Worm (Caenorhabditis elegans) whole organism, late embryonic: Measurements from ENCODE around the gene M117.1.

Experiments
- F13H6.1 ChIP-seq: sonication (generic microtip); optimal IDR thresholded peaks from 2 replicates; lab custom pipeline; 2016; ENCODE audit warnings: missing genetic modification characterization, missing compliant biosample characterization
- ceh-2 ChIP-seq: sonication (generic microtip); optimal IDR thresholded peaks from 2 replicates; lab custom pipeline; 2016; ENCODE audit warnings: missing genotype, missing genetic modification characterization, missing compliant biosample characterization
- ceh-45 ChIP-seq: fragments of 200-800 bp; sonication (Bioruptor generic); IDR thresholded peaks from 2 replicates; pipeline ENCODE4 v1.3.6; 2022; ENCODE audit warnings: missing genetic modification reagents, missing genetic modification characterization, missing compliant biosample characterization
- ceh-6 ChIP-seq: fragments of 200-800 bp; sonication (Bioruptor generic); optimal IDR thresholded peaks from 2 replicates; lab custom pipeline; 2018; ENCODE audit warnings: mild to moderate bottlenecking, missing genetic modification characterization, missing compliant biosample characterization
- eyg-1 ChIP-seq: sonication (generic microtip); optimal IDR thresholded peaks from 2 replicates; lab custom pipeline; 2016; ENCODE audit warnings: missing genotype, missing genetic modification characterization, missing compliant biosample characterization
- fkh-10 ChIP-seq: fragments of 150-350 bp; optimal IDR thresholded peaks from 2 replicates; lab custom pipeline; 2014; ENCODE audit warnings: missing biosample characterization, missing genetic modification reagents, missing genetic modification characterization
- lin-11 ChIP-seq: fragments of 200-800 bp; sonication (Bioruptor generic); optimal IDR thresholded peaks from 2 replicates; lab custom pipeline; 2018; ENCODE audit warnings: mild to moderate bottlenecking, missing genetic modification characterization, missing compliant biosample characterization
- nhr-11 ChIP-seq: fragments of 150-350 bp; optimal IDR thresholded peaks from 2 replicates; lab custom pipeline; 2014; ENCODE audit warnings: missing biosample characterization, missing genetic modification characterization
- sox-4 ChIP-seq: sonication (generic microtip); optimal IDR thresholded peaks from 2 replicates; lab custom pipeline; 2017; ENCODE audit warnings: mild to moderate bottlenecking, missing genetic modification characterization, inconsistent platforms, missing compliant biosample characterization
- ttx-3 ChIP-seq: sonication (generic microtip); optimal IDR thresholded peaks from 2 replicates; lab custom pipeline; 2016; ENCODE audit warnings: missing genetic modification reagents, missing genetic modification characterization, missing compliant biosample characterization

DNA sequence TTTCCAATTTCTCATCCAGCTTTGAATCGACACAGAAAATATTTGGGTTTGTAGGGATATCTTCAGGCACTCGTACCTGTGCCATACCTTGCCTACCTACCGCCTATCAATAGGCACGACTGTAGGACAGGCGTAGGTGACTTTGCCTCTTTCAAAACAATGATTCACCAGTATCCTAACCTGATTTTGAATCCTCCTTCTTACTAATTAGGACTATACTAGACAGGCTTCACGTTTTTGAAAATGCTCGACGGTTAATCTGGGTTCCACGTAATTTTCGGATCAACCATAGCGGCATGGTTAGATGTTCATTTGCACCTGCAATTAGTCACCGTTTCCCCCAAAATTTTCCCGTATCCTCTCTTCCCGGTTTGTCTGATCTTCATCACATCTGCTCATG, 54.4 kb downstream of the M117.1 start:
- TF ChIP-seq ceh-6 (GFP tag; lab: Kevin White, UChicago): no peak
- TF ChIP-seq ceh-45: no peak
- TF ChIP-seq ttx-3 (tag; lab: Kevin White, UChicago): no peak
- TF ChIP-seq lin-11 (tag; lab: Kevin White, UChicago): no peak
- TF ChIP-seq fkh-10: no peak
- no peak for TF ChIP-seq nhr-11 (tag; lab: Kevin White, UChicago)
- TF ChIP-seq F13H6.1 (tag; lab: Kevin White, UChicago): no peak
- TF ChIP-seq ceh-2: no peak
- no peak for TF ChIP-seq eyg-1 (tag; lab: Kevin White, UChicago)
- no peak for TF ChIP-seq sox-4
